Fruit fly (Drosophila melanogaster) whole organism, embryonic: ENCODE measurements around the gene Ir67c.
A peak's percentile ranks its signal among the peaks of the same experiment; 100 is the strongest.

ENCODE experiments used
- Antp ChIP-seq: fragments of 200-800 bp; sonication (Bioruptor generic); optimal IDR thresholded peaks from 3 replicates; lab custom pipeline; 2016; ENCODE audit warnings: missing biosample characterization, missing genetic modification characterization
- Bgb ChIP-seq: fragments of 200-800 bp; sonication (Bioruptor generic); IDR thresholded peaks from 2 replicates; pipeline ENCODE4 v1.3.6; 2022; ENCODE audit warnings: missing biosample characterization, missing genetic modification characterization; ENCODE audit not compliant: partially characterized antibody
- CG1024 ChIP-seq: fragments of 200-800 bp; sonication (Bioruptor generic); IDR thresholded peaks from 2 replicates; pipeline ENCODE4 v1.3.6; 2022; ENCODE audit warnings: missing biosample characterization, missing genetic modification characterization
- CG10366 ChIP-seq: fragments of 200-800 bp; sonication (Bioruptor generic); IDR thresholded peaks from 2 replicates; pipeline ENCODE4 v1.3.6; 2022; ENCODE audit warnings: missing biosample characterization, missing genetic modification characterization
- CG10565 ChIP-seq: fragments of 200-800 bp; sonication (Bioruptor generic); optimal IDR thresholded peaks from 3 replicates; lab custom pipeline; 2016; ENCODE audit warnings: missing biosample characterization, mild to moderate bottlenecking, missing genetic modification characterization
- CG10959 ChIP-seq: fragments of 200-800 bp; sonication (Bioruptor generic); IDR thresholded peaks from 2 replicates; pipeline ENCODE4 v1.3.6; 2022; ENCODE audit warnings: missing biosample characterization, missing genetic modification characterization
- CG11085 ChIP-seq: fragments of 200-800 bp; sonication (Bioruptor generic); IDR thresholded peaks from 2 replicates; pipeline ENCODE4 v1.3.6; 2022; ENCODE audit warnings: missing biosample characterization, missing genetic modification characterization
- CG13296 ChIP-seq: fragments of 200-800 bp; sonication (Bioruptor generic); optimal IDR thresholded peaks from 3 replicates; lab custom pipeline; 2018; ENCODE audit warnings: missing biosample characterization, mild to moderate bottlenecking, missing genetic modification characterization
- CG15269 ChIP-seq: fragments of 200-800 bp; sonication (Bioruptor generic); optimal IDR thresholded peaks from 2 replicates; lab custom pipeline; 2018; ENCODE audit warnings: missing biosample characterization, mild to moderate bottlenecking, missing genetic modification characterization, moderate library complexity
- CG15601 ChIP-seq: fragments of 200-800 bp; sonication (Bioruptor generic); optimal IDR thresholded peaks from 3 replicates; lab custom pipeline; 2019; ENCODE audit warnings: missing biosample characterization, mild to moderate bottlenecking, missing genetic modification characterization, moderate library complexity
- CG1647 ChIP-seq: fragments of 200-800 bp; sonication (Bioruptor generic); optimal IDR thresholded peaks from 3 replicates; lab custom pipeline; 2016; ENCODE audit warnings: missing biosample characterization, missing genetic modification characterization
- CG16815 ChIP-seq: fragments of 200-800 bp; sonication (Bioruptor generic); optimal IDR thresholded peaks from 3 replicates; lab custom pipeline; 2017; ENCODE audit warnings: missing biosample characterization, mild to moderate bottlenecking, missing genetic modification characterization
- CG17361 ChIP-seq: fragments of 200-800 bp; sonication (Bioruptor generic); IDR thresholded peaks from 3 replicates; pipeline ENCODE4 v1.3.6; 2022; ENCODE audit warnings: missing biosample characterization, missing genetic modification characterization
- CG17568 ChIP-seq: fragments of 200-800 bp; sonication (Bioruptor generic); optimal IDR thresholded peaks from 2 replicates; lab custom pipeline; 2018; ENCODE audit warnings: missing biosample characterization, mild to moderate bottlenecking, missing genetic modification characterization, moderate library complexity
- CG17829 ChIP-seq: fragments of 200-800 bp; optimal IDR thresholded peaks from 2 replicates; lab custom pipeline; 2019; ENCODE audit warnings: missing biosample characterization, mild to moderate bottlenecking, missing genetic modification characterization, moderate library complexity
- CG17912 ChIP-seq: fragments of 200-800 bp; sonication (Bioruptor generic); optimal IDR thresholded peaks from 2 replicates; lab custom pipeline; 2018; ENCODE audit warnings: missing biosample characterization, mild to moderate bottlenecking, missing genetic modification characterization
- CG30403 ChIP-seq: fragments of 200-800 bp; sonication (Bioruptor generic); optimal IDR thresholded peaks from 3 replicates; lab custom pipeline; 2016; ENCODE audit warnings: missing biosample characterization, missing genetic modification characterization
- CG4820 ChIP-seq: fragments of 200-800 bp; sonication (Bioruptor generic); optimal IDR thresholded peaks from 3 replicates; lab custom pipeline; 2016; ENCODE audit warnings: missing biosample characterization, missing genetic modification characterization
- CG6254 ChIP-seq: fragments of 200-800 bp; sonication (Bioruptor generic); optimal IDR thresholded peaks from 3 replicates; lab custom pipeline; 2017; ENCODE audit warnings: mild to moderate bottlenecking, missing biosample characterization, missing genetic modification reagents, missing genetic modification characterization
- CG6272 ChIP-seq: fragments of 200-800 bp; sonication (Bioruptor generic); IDR thresholded peaks from 2 replicates; pipeline ENCODE4 v1.3.6; 2022; ENCODE audit warnings: missing biosample characterization, missing genetic modification characterization
- CG7745 ChIP-seq: fragments of 200-800 bp; sonication (Bioruptor generic); optimal IDR thresholded peaks from 2 replicates; lab custom pipeline; 2018; ENCODE audit warnings: missing biosample characterization, mild to moderate bottlenecking, missing genetic modification characterization, moderate library complexity
- CG7928 ChIP-seq: fragments of 200-800 bp; sonication (Bioruptor generic); optimal IDR thresholded peaks from 2 replicates; lab custom pipeline; 2017; ENCODE audit warnings: missing biosample characterization, mild to moderate bottlenecking, missing genetic modification characterization
- CG8281 ChIP-seq: fragments of 200-800 bp; sonication (Bioruptor generic); optimal IDR thresholded peaks from 2 replicates; lab custom pipeline; 2018; ENCODE audit warnings: missing biosample characterization, mild to moderate bottlenecking, missing genetic modification characterization, moderate library complexity
- CG8388 ChIP-seq: fragments of 200-800 bp; sonication (Bioruptor generic); optimal IDR thresholded peaks from 2 replicates; lab custom pipeline; 2019; ENCODE audit warnings: missing biosample characterization, mild to moderate bottlenecking, missing genetic modification characterization, moderate library complexity
- CG9437 ChIP-seq: fragments of 200-800 bp; sonication (Bioruptor generic); optimal IDR thresholded peaks from 2 replicates; lab custom pipeline; 2018; ENCODE audit warnings: missing biosample characterization, mild to moderate bottlenecking, missing genetic modification characterization
- CTCF ChIP-seq: fragments of 200-800 bp; sonication (Bioruptor generic); optimal IDR thresholded peaks from 2 replicates; lab custom pipeline; 2017; ENCODE audit warnings: missing biosample characterization, mild to moderate bottlenecking, missing genetic modification characterization, moderate library complexity
- Dip3 ChIP-seq: fragments of 200-800 bp; sonication (Bioruptor generic); optimal IDR thresholded peaks from 3 replicates; lab custom pipeline; 2016; ENCODE audit warnings: missing biosample characterization, missing genetic modification characterization
- Doc2 ChIP-seq: fragments of 200-800 bp; sonication (Bioruptor generic); IDR thresholded peaks from 2 replicates; pipeline ENCODE4 v1.3.6; 2022; ENCODE audit warnings: missing biosample characterization, missing genetic modification characterization
- HmgD ChIP-seq: fragments of 200-800 bp; sonication (Bioruptor generic); optimal IDR thresholded peaks from 3 replicates; lab custom pipeline; 2016; ENCODE audit warnings: missing biosample characterization, missing genetic modification characterization
- Hsf ChIP-seq: fragments of 200-800 bp; sonication (Bioruptor generic); optimal IDR thresholded peaks from 3 replicates; lab custom pipeline; 2016; ENCODE audit warnings: missing biosample characterization, missing genetic modification characterization
- Lpt ChIP-seq: fragments of >200 bp; optimal IDR thresholded peaks from 2 replicates; lab custom pipeline; 2018; ENCODE audit warnings: missing biosample characterization, missing genetic modification characterization
- MTF-1 ChIP-seq: fragments of 200-800 bp; sonication (Bioruptor generic); optimal IDR thresholded peaks from 2 replicates; lab custom pipeline; 2018; ENCODE audit warnings: missing biosample characterization, mild to moderate bottlenecking, missing genetic modification characterization, borderline replicate concordance
- Opbp ChIP-seq: fragments of 200-800 bp; sonication (Bioruptor generic); IDR thresholded peaks from 3 replicates; pipeline ENCODE4 v1.3.6; 2022; ENCODE audit warnings: missing biosample characterization, missing genetic modification characterization; ENCODE audit not compliant: partially characterized antibody
- PHDP ChIP-seq: fragments of 200-800 bp; sonication (Bioruptor generic); optimal IDR thresholded peaks from 3 replicates; lab custom pipeline; 2018; ENCODE audit warnings: missing biosample characterization, mild to moderate bottlenecking, missing genetic modification characterization, moderate library complexity
- Sox100B ChIP-seq: fragments of 200-800 bp; sonication (Bioruptor generic); optimal IDR thresholded peaks from 3 replicates; lab custom pipeline; 2018; ENCODE audit warnings: missing biosample characterization, mild to moderate bottlenecking, missing genetic modification characterization
- Sox102F ChIP-seq: fragments of 200-800 bp; sonication (Bioruptor generic); optimal IDR thresholded peaks from 2 replicates; lab custom pipeline; 2018; ENCODE audit warnings: missing biosample characterization, mild to moderate bottlenecking, missing genetic modification characterization, moderate library complexity
- Xrp1 ChIP-seq: fragments of 200-800 bp; sonication (Bioruptor generic); IDR thresholded peaks from 2 replicates; pipeline ENCODE4 v1.3.6; 2022; ENCODE audit warnings: missing biosample characterization, missing genetic modification characterization
- amos ChIP-seq: fragments of 200-800 bp; sonication (Bioruptor generic); IDR thresholded peaks from 2 replicates; pipeline ENCODE4 v1.3.6; 2022; ENCODE audit warnings: missing biosample characterization, missing genetic modification characterization; ENCODE audit not compliant: partially characterized antibody
- ash1 ChIP-seq: fragments of 200-800 bp; sonication (Bioruptor generic); optimal IDR thresholded peaks from 2 replicates; lab custom pipeline; 2018; ENCODE audit warnings: missing biosample characterization, mild to moderate bottlenecking, missing genetic modification characterization
- cato ChIP-seq: fragments of 200-800 bp; sonication (Bioruptor generic); optimal IDR thresholded peaks from 2 replicates; lab custom pipeline; 2016; ENCODE audit warnings: missing biosample characterization, missing genetic modification characterization, borderline replicate concordance
- croc ChIP-seq: fragments of 200-800 bp; sonication (Bioruptor generic); conservative IDR thresholded peaks from 3 replicates; pipeline ENCODE4 v1.3.6; 2022; ENCODE audit warnings: missing biosample characterization, missing genetic modification characterization
- dm ChIP-seq: fragments of 200-800 bp; sonication (Bioruptor generic); optimal IDR thresholded peaks from 3 replicates; lab custom pipeline; 2016; ENCODE audit warnings: missing biosample characterization, missing genetic modification characterization
- dmrt99B ChIP-seq: fragments of 200-800 bp; sonication (Bioruptor generic); optimal IDR thresholded peaks from 2 replicates; lab custom pipeline; 2018; ENCODE audit warnings: missing biosample characterization, mild to moderate bottlenecking, missing genetic modification characterization, moderate library complexity
- knrl ChIP-seq: fragments of 200-800 bp; sonication (Bioruptor generic); IDR thresholded peaks from 3 replicates; pipeline ENCODE4 v1.3.6; 2022; ENCODE audit warnings: missing biosample characterization, missing genetic modification characterization; ENCODE audit not compliant: partially characterized antibody
- lbe ChIP-seq: fragments of 200-800 bp; sonication (Bioruptor generic); optimal IDR thresholded peaks from 2 replicates; lab custom pipeline; 2016; ENCODE audit warnings: missing biosample characterization, mild to moderate bottlenecking, missing genetic modification characterization
- lilli ChIP-seq: fragments of 200-800 bp; sonication (Bioruptor generic); optimal IDR thresholded peaks from 3 replicates; lab custom pipeline; 2016; ENCODE audit warnings: missing biosample characterization, missing genetic modification characterization
- nerfin-2 ChIP-seq: fragments of 200-800 bp; sonication (Bioruptor generic); IDR thresholded peaks from 2 replicates; pipeline ENCODE4 v1.3.6; 2022; ENCODE audit warnings: missing biosample characterization, missing genetic modification characterization; ENCODE audit not compliant: partially characterized antibody
- rib ChIP-seq: fragments of 200-800 bp; sonication (Bioruptor generic); IDR thresholded peaks from 2 replicates; pipeline ENCODE4 v1.3.6; 2022; ENCODE audit warnings: missing biosample characterization, missing genetic modification characterization
- slou ChIP-seq: fragments of 200-800 bp; sonication (Bioruptor generic); optimal IDR thresholded peaks from 3 replicates; lab custom pipeline; 2016; ENCODE audit warnings: missing biosample characterization, missing genetic modification characterization
- ssp ChIP-seq: fragments of 200-800 bp; sonication (Bioruptor generic); IDR thresholded peaks from 2 replicates; pipeline ENCODE4 v1.3.6; 2022; ENCODE audit warnings: missing biosample characterization, missing genetic modification characterization
- sug ChIP-seq: fragments of 200-800 bp; optimal IDR thresholded peaks from 2 replicates; lab custom pipeline; 2019; ENCODE audit warnings: missing biosample characterization, mild to moderate bottlenecking, missing genetic modification characterization, moderate library complexity
- tx ChIP-seq: fragments of 200-800 bp; sonication (Bioruptor generic); optimal IDR thresholded peaks from 2 replicates; lab custom pipeline; 2016; ENCODE audit warnings: missing biosample characterization, missing genetic modification characterization

The Ir67c gene

dm6 chr3L:10428746-10429145 lies 5.2 kb downstream of the Ir67c start (continued):
- TF ChIP-seq Bgb (GFP tag; lab: Robert Waterston, UW) = no peak
- TF ChIP-seq cato = no peak
- no peak for TF ChIP-seq Dip3 (GFP tag; lab: Kevin White, UChicago)
- TF ChIP-seq rib = no peak
- no peak for TF ChIP-seq CG1024 (GFP tag; lab: Robert Waterston, UW)
- no peak for TF ChIP-seq CG17568
- peak; percentile 55 for TF ChIP-seq CG15269 (tag; lab: Kevin White, UChicago)
- TF ChIP-seq CG10959 (GFP tag; lab: Robert Waterston, UW) = no peak
- TF ChIP-seq Xrp1 (GFP tag; lab: Robert Waterston, UW) = no peak
- TF ChIP-seq nerfin-2 (GFP tag; lab: Robert Waterston, UW) = no peak
- no peak for TF ChIP-seq CG13296 (GFP tag; lab: Kevin White, UChicago)
- TF ChIP-seq CG11085 (GFP tag; lab: Robert Waterston, UW) = no peak
- TF ChIP-seq CG15601 (tag; lab: Kevin White, UChicago) = peak; percentile 29
- no peak for TF ChIP-seq CG6272 (GFP tag; lab: Robert Waterston, UW)
- TF ChIP-seq dm (GFP tag; lab: Kevin White, UChicago) = no peak
- peak; percentile 49 for TF ChIP-seq CG8388 (GFP tag; lab: Kevin White, UChicago)
- TF ChIP-seq CG1647 (GFP tag; lab: Kevin White, UChicago) = no peak
- 0 out of 2 replicates have a peak, but pooled peaks have one; percentile 17 for TF ChIP-seq CG10366 (GFP tag; lab: Robert Waterston, UW)
- peak; percentile 65 for TF ChIP-seq Sox100B
- no peak for TF ChIP-seq CG7745 (tag; lab: Kevin White, UChicago)
- TF ChIP-seq Doc2 (GFP tag; lab: Robert Waterston, UW) = no peak
- TF ChIP-seq lbe = no peak
- TF ChIP-seq slou (GFP tag; lab: Kevin White, UChicago) = no peak
- no peak for TF ChIP-seq Opbp
- no peak for TF ChIP-seq CTCF (GFP tag; lab: Kevin White, UChicago)
- no peak for TF ChIP-seq amos (GFP tag; lab: Robert Waterston, UW)
- no peak for TF ChIP-seq HmgD (GFP tag; lab: Kevin White, UChicago)
- TF ChIP-seq CG10565 = no peak
- TF ChIP-seq CG30403 = peak; percentile 39
- peak; percentile 69 for TF ChIP-seq CG17361 (GFP tag; lab: Robert Waterston, UW)
- no peak for TF ChIP-seq Hsf (GFP tag; lab: Kevin White, UChicago)
- no peak for TF ChIP-seq CG17912 (GFP tag; lab: Kevin White, UChicago)
- TF ChIP-seq CG4820 = peak; percentile 18
- peak; percentile 79 for TF ChIP-seq dmrt99B (tag; lab: Kevin White, UChicago)
- TF ChIP-seq CG7928 (GFP tag; lab: Kevin White, UChicago) = no peak
- no peak for TF ChIP-seq ssp (GFP tag; lab: Robert Waterston, UW)
- no peak for TF ChIP-seq CG8281 (tag; lab: Kevin White, UChicago)
- no peak for TF ChIP-seq MTF-1 (GFP tag; lab: Kevin White, UChicago)
- peak; percentile 85 for TF ChIP-seq Sox102F (GFP tag; lab: Kevin White, UChicago)
- no peak for TF ChIP-seq Antp (GFP tag; lab: Kevin White, UChicago)
- TF ChIP-seq croc (GFP tag; lab: Robert Waterston, UW) = peak; percentile 43; the same call in 2 of the 3 replicates
- TF ChIP-seq PHDP = peak; percentile 69
- peak; percentile 32 for TF ChIP-seq CG9437
- no peak for TF ChIP-seq lilli
- no peak for TF ChIP-seq Lpt
- TF ChIP-seq sug (tag; lab: Kevin White, UChicago) = no peak
- no peak for TF ChIP-seq tx
- TF ChIP-seq knrl (GFP tag; lab: Robert Waterston, UW) = no peak
- no peak for TF ChIP-seq CG16815 (GFP tag; lab: Kevin White, UChicago)
- TF ChIP-seq CG6254 = peak; percentile 41
- no peak for TF ChIP-seq ash1
- no peak for TF ChIP-seq CG17829 (tag; lab: Kevin White, UChicago)
